Fruit fly (Drosophila melanogaster) whole organism, embryonic: ENCODE measurements around the gene Rsph3.

Source experiments
- Ada2b ChIP-seq: fragments of 200-800 bp; sonication (Bioruptor generic); IDR thresholded peaks from 2 replicates; pipeline ENCODE4 v1.3.6; 2022; ENCODE audit warnings: missing biosample characterization, missing genetic modification characterization
- Aef1 ChIP-seq: fragments of 200-800 bp; sonication (Bioruptor generic); IDR thresholded peaks from 3 replicates; pipeline ENCODE4 v1.3.6; 2022; ENCODE audit warnings: missing biosample characterization, missing genetic modification characterization
- CG14441 ChIP-seq: fragments of 200-800 bp; sonication (Bioruptor generic); IDR thresholded peaks from 2 replicates; pipeline ENCODE4 v1.3.6; 2022; ENCODE audit warnings: missing biosample characterization, missing genetic modification characterization
- CG14860 ChIP-seq: fragments of 200-800 bp; sonication (Bioruptor generic); IDR thresholded peaks from 3 replicates; pipeline ENCODE4 v1.3.6; 2022; ENCODE audit warnings: missing biosample characterization, missing genetic modification characterization; ENCODE audit not compliant: partially characterized antibody
- CG1529 ChIP-seq: fragments of 200-800 bp; sonication (Bioruptor generic); optimal IDR thresholded peaks from 3 replicates; lab custom pipeline; 2018; ENCODE audit warnings: missing biosample characterization, missing genetic modification characterization
- CG15601 ChIP-seq: fragments of 200-800 bp; sonication (Bioruptor generic); optimal IDR thresholded peaks from 3 replicates; lab custom pipeline; 2019; ENCODE audit warnings: missing biosample characterization, mild to moderate bottlenecking, missing genetic modification characterization, moderate library complexity
- CG1603 ChIP-seq: fragments of 200-800 bp; sonication (Bioruptor generic); optimal IDR thresholded peaks from 2 replicates; lab custom pipeline; 2019; ENCODE audit warnings: missing biosample characterization, mild to moderate bottlenecking, missing genetic modification characterization, moderate library complexity
- CG16779 ChIP-seq: fragments of 200-800 bp; sonication (Bioruptor generic); IDR thresholded peaks from 2 replicates; pipeline ENCODE4 v1.3.6; 2022; ENCODE audit warnings: missing biosample characterization, missing genetic modification characterization
- CG17829 ChIP-seq: fragments of 200-800 bp; optimal IDR thresholded peaks from 2 replicates; lab custom pipeline; 2019; ENCODE audit warnings: missing biosample characterization, mild to moderate bottlenecking, missing genetic modification characterization, moderate library complexity
- CG31365 ChIP-seq: fragments of 200-800 bp; sonication (Bioruptor generic); optimal IDR thresholded peaks from 2 replicates; lab custom pipeline; 2018; ENCODE audit warnings: missing biosample characterization, mild to moderate bottlenecking, missing genetic modification characterization
- CG33213 ChIP-seq: fragments of 200-800 bp; sonication (Bioruptor generic); optimal IDR thresholded peaks from 3 replicates; lab custom pipeline; 2016; ENCODE audit warnings: missing biosample characterization, missing genetic modification characterization
- CG33557 ChIP-seq: fragments of 200-800 bp; sonication (Bioruptor generic); optimal IDR thresholded peaks from 2 replicates; lab custom pipeline; 2019; ENCODE audit warnings: missing biosample characterization, mild to moderate bottlenecking, missing genetic modification characterization, moderate library complexity
- CG4424 ChIP-seq: fragments of 200-800 bp; sonication (Bioruptor generic); optimal IDR thresholded peaks from 3 replicates; lab custom pipeline; 2016; ENCODE audit warnings: missing biosample characterization, missing genetic modification characterization
- CG4730 ChIP-seq: fragments of 200-800 bp; sonication (Bioruptor generic); IDR thresholded peaks from 2 replicates; pipeline ENCODE4 v1.3.6; 2022; ENCODE audit warnings: missing biosample characterization, missing genetic modification characterization
- CG7271 ChIP-seq: fragments of 200-800 bp; sonication (Bioruptor generic); optimal IDR thresholded peaks from 2 replicates; lab custom pipeline; 2018; ENCODE audit warnings: missing biosample characterization, mild to moderate bottlenecking, missing genetic modification characterization, moderate library complexity
- CG9727 ChIP-seq: fragments of 200-800 bp; sonication (Bioruptor generic); optimal IDR thresholded peaks from 3 replicates; lab custom pipeline; 2017; ENCODE audit warnings: missing biosample characterization, mild to moderate bottlenecking, missing genetic modification characterization
- CrebB ChIP-seq: fragments of 200-800 bp; sonication (Bioruptor generic); optimal IDR thresholded peaks from 3 replicates; lab custom pipeline; 2018; ENCODE audit warnings: missing biosample characterization, mild to moderate bottlenecking, missing genetic modification characterization
- Doc2 ChIP-seq: fragments of 200-800 bp; sonication (Bioruptor generic); IDR thresholded peaks from 2 replicates; pipeline ENCODE4 v1.3.6; 2022; ENCODE audit warnings: missing biosample characterization, missing genetic modification characterization
- Drgx ChIP-seq: fragments of 200-800 bp; sonication (Bioruptor generic); IDR thresholded peaks from 2 replicates; pipeline ENCODE4 v1.3.6; 2022; ENCODE audit warnings: missing biosample characterization, missing genetic modification characterization
- H2.0 ChIP-seq: fragments of 200-800 bp; sonication (Bioruptor generic); IDR thresholded peaks from 2 replicates; pipeline ENCODE4 v1.3.6; 2022; ENCODE audit warnings: missing biosample characterization, missing genetic modification characterization
- HmgD ChIP-seq: fragments of 200-800 bp; sonication (Bioruptor generic); optimal IDR thresholded peaks from 3 replicates; lab custom pipeline; 2016; ENCODE audit warnings: missing biosample characterization, missing genetic modification characterization
- Lpt ChIP-seq: fragments of >200 bp; optimal IDR thresholded peaks from 2 replicates; lab custom pipeline; 2018; ENCODE audit warnings: missing biosample characterization, missing genetic modification characterization
- Myb ChIP-seq: fragments of 200-800 bp; sonication (Bioruptor generic); optimal IDR thresholded peaks from 2 replicates; lab custom pipeline; 2016; ENCODE audit warnings: missing biosample characterization, missing genetic modification characterization
- NC2α ChIP-seq: fragments of 200-800 bp; sonication (Bioruptor generic); optimal IDR thresholded peaks from 2 replicates; lab custom pipeline; 2016; ENCODE audit warnings: missing biosample characterization, missing genetic modification characterization
- NK7.1 ChIP-seq: fragments of 200-800 bp; sonication (Bioruptor generic); optimal IDR thresholded peaks from 3 replicates; lab custom pipeline; 2016; ENCODE audit warnings: missing biosample characterization, missing genetic modification characterization
- Nf-YB ChIP-seq: fragments of 200-800 bp; sonication (Bioruptor generic); optimal IDR thresholded peaks from 3 replicates; lab custom pipeline; 2019; ENCODE audit warnings: missing biosample characterization, mild to moderate bottlenecking, missing genetic modification characterization, moderate library complexity
- NfI ChIP-seq: fragments of 200-800 bp; sonication (Bioruptor generic); optimal IDR thresholded peaks from 3 replicates; lab custom pipeline; 2018; ENCODE audit warnings: missing biosample characterization, mild to moderate bottlenecking, missing genetic modification characterization, moderate library complexity
- Oli ChIP-seq: fragments of 200-800 bp; sonication (Bioruptor generic); optimal IDR thresholded peaks from 2 replicates; lab custom pipeline; 2018; ENCODE audit warnings: missing biosample characterization, mild to moderate bottlenecking, missing genetic modification characterization, moderate library complexity
- al ChIP-seq: fragments of 200-800 bp; sonication (Bioruptor generic); IDR thresholded peaks from 2 replicates; pipeline ENCODE4 v1.3.6; 2022; ENCODE audit warnings: missing biosample characterization, missing genetic modification characterization
- amos ChIP-seq: fragments of 200-800 bp; sonication (Bioruptor generic); IDR thresholded peaks from 2 replicates; pipeline ENCODE4 v1.3.6; 2022; ENCODE audit warnings: missing biosample characterization, missing genetic modification characterization; ENCODE audit not compliant: partially characterized antibody
- ase ChIP-seq: fragments of 200-800 bp; sonication (Bioruptor generic); IDR thresholded peaks from 3 replicates; pipeline ENCODE4 v1.3.6; 2022; ENCODE audit warnings: missing biosample characterization, missing genetic modification characterization
- ash1 ChIP-seq: fragments of 200-800 bp; sonication (Bioruptor generic); optimal IDR thresholded peaks from 2 replicates; lab custom pipeline; 2018; ENCODE audit warnings: missing biosample characterization, mild to moderate bottlenecking, missing genetic modification characterization
- bcd ChIP-seq: fragments of 200-800 bp; sonication (Bioruptor generic); optimal IDR thresholded peaks from 2 replicates; lab custom pipeline; 2017; ENCODE audit warnings: missing biosample characterization, mild to moderate bottlenecking, missing genetic modification characterization
- cg ChIP-seq: fragments of 200-800 bp; sonication (Bioruptor generic); optimal IDR thresholded peaks from 3 replicates; lab custom pipeline; 2019; ENCODE audit warnings: missing biosample characterization, mild to moderate bottlenecking, missing genetic modification characterization, moderate library complexity
- crol ChIP-seq: fragments of 200-800 bp; sonication (Bioruptor generic); IDR thresholded peaks from 2 replicates; pipeline ENCODE4 v1.3.6; 2022; ENCODE audit warnings: missing biosample characterization, missing genetic modification characterization
- dm ChIP-seq: fragments of 200-800 bp; sonication (Bioruptor generic); optimal IDR thresholded peaks from 3 replicates; lab custom pipeline; 2016; ENCODE audit warnings: missing biosample characterization, missing genetic modification characterization
- dmrt99B ChIP-seq: fragments of 200-800 bp; sonication (Bioruptor generic); optimal IDR thresholded peaks from 2 replicates; lab custom pipeline; 2018; ENCODE audit warnings: missing biosample characterization, mild to moderate bottlenecking, missing genetic modification characterization, moderate library complexity
- esg ChIP-seq: fragments of 200-800 bp; sonication (Bioruptor generic); conservative IDR thresholded peaks from 2 replicates; pipeline ENCODE4 v1.3.6; 2022; ENCODE audit warnings: missing biosample characterization, missing genetic modification characterization
- gro ChIP-seq: fragments of 200-800 bp; sonication (Bioruptor generic); optimal IDR thresholded peaks from 2 replicates; lab custom pipeline; 2016; ENCODE audit warnings: missing biosample characterization, missing genetic modification characterization
- kah ChIP-seq: fragments of 200-800 bp; sonication (Bioruptor generic); optimal IDR thresholded peaks from 2 replicates; lab custom pipeline; 2018; ENCODE audit warnings: missing biosample characterization, mild to moderate bottlenecking, missing genetic modification characterization
- klu ChIP-seq: fragments of 200-800 bp; sonication (Bioruptor generic); IDR thresholded peaks from 2 replicates; pipeline ENCODE4 v1.3.6; 2022; ENCODE audit warnings: missing biosample characterization, missing genetic modification characterization
- lbe ChIP-seq: fragments of 200-800 bp; sonication (Bioruptor generic); optimal IDR thresholded peaks from 2 replicates; lab custom pipeline; 2016; ENCODE audit warnings: missing biosample characterization, mild to moderate bottlenecking, missing genetic modification characterization
- lov ChIP-seq, 2 experiments: fragments of 200-800 bp in 1 of 2; fragments of >200 bp in 1 of 2; sonication (Bioruptor generic) in 1 of 2; IDR thresholded peaks in 1 of 2; optimal IDR thresholded peaks in 1 of 2; 2 replicates in 1 of 2; 3 replicates in 1 of 2; pipeline versions ENCODE4 v1.3.6 to Lab custom; 2017 to 2022; ENCODE audit warnings: missing biosample characterization in 1 of 2, missing genetic modification characterization in 1 of 2
- maf-S ChIP-seq: fragments of 200-800 bp; sonication (Bioruptor generic); optimal IDR thresholded peaks from 2 replicates; lab custom pipeline; 2016; ENCODE audit warnings: missing biosample characterization, missing genetic modification characterization
- nmo ChIP-seq: fragments of 200-800 bp; sonication (Bioruptor generic); optimal IDR thresholded peaks from 2 replicates; lab custom pipeline; 2018; ENCODE audit warnings: missing biosample characterization, mild to moderate bottlenecking, missing genetic modification characterization, moderate library complexity
- oc ChIP-seq: fragments of 200-800 bp; sonication (Bioruptor generic); optimal IDR thresholded peaks from 2 replicates; lab custom pipeline; 2018; ENCODE audit warnings: missing biosample characterization, mild to moderate bottlenecking, missing genetic modification characterization, moderate library complexity
- p53 ChIP-seq: fragments of 200-800 bp; sonication (Bioruptor generic); optimal IDR thresholded peaks from 2 replicates; lab custom pipeline; 2016; ENCODE audit warnings: missing biosample characterization, missing genetic modification characterization
- sc ChIP-seq, 3 experiments: fragments of >200 bp in 2 of 3; fragments of 200-800 bp in 1 of 3; sonication (Bioruptor generic) in 1 of 3; optimal IDR thresholded peaks; 2 replicates in 2 of 3; 3 replicates in 1 of 3; lab custom pipeline; 2017; ENCODE audit warnings: mild to moderate bottlenecking in 1 of 3, missing biosample characterization in 1 of 3, missing genetic modification characterization in 1 of 3, missing genetic modification reagents in 1 of 3
- sob ChIP-seq: fragments of 200-800 bp; sonication (Bioruptor generic); IDR thresholded peaks from 2 replicates; pipeline ENCODE4 v1.3.6; 2022; ENCODE audit warnings: missing biosample characterization, missing genetic modification characterization
- toy ChIP-seq: fragments of 200-800 bp; sonication (Bioruptor generic); IDR thresholded peaks from 2 replicates; pipeline ENCODE4 v1.3.6; 2022; ENCODE audit warnings: missing biosample characterization, missing genetic modification characterization
- twi ChIP-seq: fragments of 200-800 bp; optimal IDR thresholded peaks from 2 replicates; lab custom pipeline; 2019; ENCODE audit warnings: missing biosample characterization, mild to moderate bottlenecking, missing genetic modification characterization, moderate library complexity

Rsph3 gene

dm6 chr3L:6742974-6743345 lies 20.1 kb downstream of the Rsph3 start, which contains the start of gene dikar (continued):
- TF ChIP-seq lbe (GFP tag; lab: Kevin White, UChicago), result no peak
- TF ChIP-seq ash1 (GFP tag; lab: Kevin White, UChicago), result no peak
- peak; percentile 31 for TF ChIP-seq CG4424
- peak; percentile 63 for TF ChIP-seq al (GFP tag; lab: Robert Waterston, UW)
- no peak for TF ChIP-seq oc
- TF ChIP-seq CrebB (tag; lab: Kevin White, UChicago), result no peak
- TF ChIP-seq twi (tag; lab: Kevin White, UChicago), result no peak
- peak; percentile 66 for TF ChIP-seq nmo (GFP tag; lab: Kevin White, UChicago)
- TF ChIP-seq sc (optimal IDR thresholded peaks at IDR 0.05; lab: Kevin White, UChicago), result no peak
- TF ChIP-seq sc (GFP tag; optimal IDR thresholded peaks at IDR 0.05; lab: Kevin White, UChicago), result no peak
- TF ChIP-seq Lpt, result no peak
- peak; percentile 43; the same call in 1 of the 3 replicates for TF ChIP-seq ase (GFP tag; lab: Robert Waterston, UW)
- no peak for TF ChIP-seq CG1603 (tag; lab: Kevin White, UChicago)
- peak; percentile 59 for TF ChIP-seq klu (GFP tag; lab: Robert Waterston, UW)
- TF ChIP-seq gro (GFP tag; lab: Kevin White, UChicago), result no peak
- TF ChIP-seq esg (GFP tag; lab: Robert Waterston, UW), result peak; percentile 29; the same call in 1 of the 2 replicates
- no peak for TF ChIP-seq CG15601 (tag; lab: Kevin White, UChicago)
- TF ChIP-seq Myb, result no peak
- TF ChIP-seq Ada2b, result 0 out of 2 replicates have a peak, but pooled peaks have one; percentile 31
- peak; percentile 92 for TF ChIP-seq amos (GFP tag; lab: Robert Waterston, UW)
- peak; percentile 72 for TF ChIP-seq CG9727 (GFP tag; lab: Kevin White, UChicago)
- TF ChIP-seq NC2α (GFP tag; lab: Kevin White, UChicago), result no peak
- TF ChIP-seq cg (GFP tag; lab: Kevin White, UChicago), result no peak
- TF ChIP-seq NfI (GFP tag; lab: Kevin White, UChicago), result peak; percentile 51
- peak; percentile 45 for TF ChIP-seq CG4730 (GFP tag; lab: Robert Waterston, UW)
- TF ChIP-seq Nf-YB (GFP tag; lab: Kevin White, UChicago), result no peak
- TF ChIP-seq Oli (tag; lab: Kevin White, UChicago), result no peak
- no peak for TF ChIP-seq CG1529 (GFP tag; lab: Kevin White, UChicago)
- peak; percentile 69 for TF ChIP-seq Aef1
- no peak for TF ChIP-seq kah (GFP tag; lab: Kevin White, UChicago)
- TF ChIP-seq CG7271 (tag; lab: Kevin White, UChicago), result no peak
- no peak for TF ChIP-seq HmgD (GFP tag; lab: Kevin White, UChicago)
- peak; percentile 35 for TF ChIP-seq CG33213 (GFP tag; lab: Kevin White, UChicago)
- TF ChIP-seq dmrt99B (tag; lab: Kevin White, UChicago), result no peak
- TF ChIP-seq NK7.1, result no peak
- TF ChIP-seq bcd (GFP tag; lab: Kevin White, UChicago), result peak; percentile 41
- TF ChIP-seq CG17829 (tag; lab: Kevin White, UChicago), result peak; percentile 47
- TF ChIP-seq H2.0 (GFP tag; lab: Robert Waterston, UW), result peak; percentile 56; the same call in 1 of the 2 replicates
- no peak for TF ChIP-seq CG16779 (GFP tag; lab: Robert Waterston, UW)
- TF ChIP-seq Drgx (GFP tag; lab: Robert Waterston, UW), result 0 out of 2 replicates have a peak, but pooled peaks have one; percentile 15
- no peak for TF ChIP-seq dm (GFP tag; lab: Kevin White, UChicago)
- no peak for TF ChIP-seq toy
- TF ChIP-seq CG14860 (GFP tag; lab: Robert Waterston, UW), result peak; percentile 67
- TF ChIP-seq crol (GFP tag; lab: Robert Waterston, UW), result no peak
- no peak for TF ChIP-seq lov (optimal IDR thresholded peaks at IDR 0.05; lab: Kevin White, UChicago)
- no peak for TF ChIP-seq lov (GFP tag; IDR thresholded peaks at IDR 0.05; lab: Robert Waterston, UW)
- no peak for TF ChIP-seq p53
- no peak for TF ChIP-seq maf-S (GFP tag; lab: Kevin White, UChicago)
- TF ChIP-seq sob (GFP tag; lab: Robert Waterston, UW), result peak; percentile 75
- TF ChIP-seq Doc2 (GFP tag; lab: Robert Waterston, UW), result no peak
- TF ChIP-seq CG14441, result peak; percentile 70
- TF ChIP-seq CG31365, result no peak
- TF ChIP-seq CG33557, result peak; percentile 38
